Fruit fly (Drosophila melanogaster): ENCODE measurements around the gene CG9427.

CG9427 gene

dm6 chr3R:9626880-9627401, at the start of gene CG9427, which contains the start of gene CG8319 (continued):
- TF ChIP-seq dan (GFP tag; IDR thresholded peaks at IDR 0.05) (no peak), Rfx (GFP tag; IDR thresholded peaks at IDR 0.05) (peak; percentile 73), CG1233 (GFP tag; optimal IDR thresholded peaks at IDR 0.05) (peak; percentile 48), CG7271 (tag; optimal IDR thresholded peaks at IDR 0.05) (no peak), chm (GFP tag; IDR thresholded peaks at IDR 0.05) (no peak), CG17829 (tag; optimal IDR thresholded peaks at IDR 0.05) (peak; percentile 80), gfzf (GFP tag; optimal IDR thresholded peaks at IDR 0.05) (peak; percentile 24), NK7.1 (GFP tag; optimal IDR thresholded peaks at IDR 0.05) (no peak), CG13775 (GFP tag; optimal IDR thresholded peaks at IDR 0.05) (peak; percentile 73), Blimp-1 (GFP tag; optimal IDR thresholded peaks at IDR 0.05) (peak; percentile 59), CG32767 (GFP tag; IDR thresholded peaks at IDR 0.05) (no peak; the same call in 1 of the 2 replicates), row (GFP tag; IDR thresholded peaks at IDR 0.05) (peak; percentile 82), Fer3 (tag; optimal IDR thresholded peaks at IDR 0.05) (peak; percentile 20), caup (GFP tag; optimal IDR thresholded peaks at IDR 0.05; ENCODE audit: severe bottlenecking) (peak; percentile 34), Hmr (GFP tag; optimal IDR thresholded peaks at IDR 0.05) (peak; percentile 56), nerfin-1 (tag; optimal IDR thresholded peaks at IDR 0.05) (peak; percentile 36), Ravus (GFP tag; IDR thresholded peaks at IDR 0.05) (no peak), fd96Cb (tag; optimal IDR thresholded peaks at IDR 0.05) (peak; percentile 13), Ets97D (GFP tag; optimal IDR thresholded peaks at IDR 0.05) (peak; percentile 64), Scr (GFP tag; IDR thresholded peaks at IDR 0.05; ENCODE audit: partially characterized antibody) (peak; percentile 88), CG8089 (GFP tag; optimal IDR thresholded peaks at IDR 0.05) (no peak), gcm (GFP tag; optimal IDR thresholded peaks at IDR 0.05) (peak; percentile 62), Asciz (GFP tag; optimal IDR thresholded peaks at IDR 0.05) (peak; percentile 7), CG10147 (GFP tag; optimal IDR thresholded peaks at IDR 0.05) (peak; percentile 70), hkb (optimal IDR thresholded peaks at IDR 0.05) (no peak), hkb (GFP tag; IDR thresholded peaks at IDR 0.05) (no peak), CG11456 (GFP tag; IDR thresholded peaks at IDR 0.05) (0 out of 3 replicates have a peak, but pooled peaks have one; percentile 40), ftz-f1 (GFP tag; optimal IDR thresholded peaks at IDR 0.05) (peak; percentile 18), CG12659 (GFP tag; optimal IDR thresholded peaks at IDR 0.05) (peak; percentile 71), CG17361 (GFP tag; IDR thresholded peaks at IDR 0.05) (peak; percentile 67; the same call in 2 of the 3 replicates), CG2129 (GFP tag; IDR thresholded peaks at IDR 0.05; ENCODE audit: partially characterized antibody) (peak; percentile 75), NFAT (GFP tag; IDR thresholded peaks at IDR 0.05) (peak; percentile 42), stwl (tag; optimal IDR thresholded peaks at IDR 0.05) (peak; percentile 71), Opbp (GFP tag; IDR thresholded peaks at IDR 0.05; ENCODE audit: partially characterized antibody) (peak; percentile 48; the same call in 2 of the 3 replicates), ash1 (GFP tag; optimal IDR thresholded peaks at IDR 0.05) (no peak), slp2 (GFP tag; optimal IDR thresholded peaks at IDR 0.05) (peak; percentile 24), z (GFP tag; IDR thresholded peaks at IDR 0.05) (no peak), Camta (GFP tag; optimal IDR thresholded peaks at IDR 0.05) (peak; percentile 61), CG8924 (tag; optimal IDR thresholded peaks at IDR 0.05) (peak; percentile 76), crol (GFP tag; IDR thresholded peaks at IDR 0.05) (no peak), H15 (GFP tag; IDR thresholded peaks at IDR 0.05) (peak; percentile 18; the same call in 1 of the 3 replicates), tup (GFP tag; optimal IDR thresholded peaks at IDR 0.05) (no peak), CG6813 (GFP tag; optimal IDR thresholded peaks at IDR 0.05) (no peak), tin (GFP tag; optimal IDR thresholded peaks at IDR 0.05) (peak; percentile 71), CrebB (tag; optimal IDR thresholded peaks at IDR 0.05) (peak; percentile 77), Hr51 (GFP tag; optimal IDR thresholded peaks at IDR 0.05) (peak; percentile 56 to 63), CG7786 (GFP tag; optimal IDR thresholded peaks at IDR 0.05) (peak; percentile 33), CG13123 (GFP tag; optimal IDR thresholded peaks at IDR 0.05) (peak; percentile 37), CG17385 (GFP tag; optimal IDR thresholded peaks at IDR 0.05) (peak; percentile 35), Hr3 (GFP tag; optimal IDR thresholded peaks at IDR 0.05) (peak; percentile 56)

Measured in whole organism, embryonic.